Worm (Caenorhabditis elegans) whole organism, L2 larva: ENCODE measurements around the gene nhr-67.

Experiments
- aly-2 ChIP-seq: fragments of 150-350 bp; optimal IDR thresholded peaks from 2 replicates; lab custom pipeline; 2014; ENCODE audit warnings: missing biosample characterization, missing genetic modification characterization
- dmd-4 ChIP-seq: sonication (generic microtip); optimal IDR thresholded peaks from 2 replicates; lab custom pipeline; 2017; ENCODE audit warnings: missing biosample characterization, missing genetic modification characterization
- lin-39 ChIP-seq: fragments of 150-350 bp; optimal IDR thresholded peaks from 2 replicates; lab custom pipeline; 2014; ENCODE audit warnings: missing biosample characterization, missing genetic modification reagents, missing genetic modification characterization
- nhr-25 ChIP-seq: fragments of 150-350 bp; sonication (generic microtip); optimal IDR thresholded peaks from 3 replicates; lab custom pipeline; 2014; ENCODE audit warnings: missing biosample characterization, missing genetic modification characterization
- snpc-4 ChIP-seq: fragments of 150-350 bp; optimal IDR thresholded peaks from 2 replicates; lab custom pipeline; 2014; ENCODE audit warnings: missing biosample characterization, missing genetic modification characterization
- unc-62 ChIP-seq: fragments of 150-350 bp; optimal IDR thresholded peaks from 2 replicates; lab custom pipeline; 2014; ENCODE audit warnings: missing biosample characterization, missing genetic modification reagents, missing genetic modification characterization
- ztf-11 ChIP-seq: sonication (generic microtip); optimal IDR thresholded peaks from 2 replicates; lab custom pipeline; 2017; ENCODE audit warnings: missing biosample characterization, missing genetic modification characterization

DNA sequence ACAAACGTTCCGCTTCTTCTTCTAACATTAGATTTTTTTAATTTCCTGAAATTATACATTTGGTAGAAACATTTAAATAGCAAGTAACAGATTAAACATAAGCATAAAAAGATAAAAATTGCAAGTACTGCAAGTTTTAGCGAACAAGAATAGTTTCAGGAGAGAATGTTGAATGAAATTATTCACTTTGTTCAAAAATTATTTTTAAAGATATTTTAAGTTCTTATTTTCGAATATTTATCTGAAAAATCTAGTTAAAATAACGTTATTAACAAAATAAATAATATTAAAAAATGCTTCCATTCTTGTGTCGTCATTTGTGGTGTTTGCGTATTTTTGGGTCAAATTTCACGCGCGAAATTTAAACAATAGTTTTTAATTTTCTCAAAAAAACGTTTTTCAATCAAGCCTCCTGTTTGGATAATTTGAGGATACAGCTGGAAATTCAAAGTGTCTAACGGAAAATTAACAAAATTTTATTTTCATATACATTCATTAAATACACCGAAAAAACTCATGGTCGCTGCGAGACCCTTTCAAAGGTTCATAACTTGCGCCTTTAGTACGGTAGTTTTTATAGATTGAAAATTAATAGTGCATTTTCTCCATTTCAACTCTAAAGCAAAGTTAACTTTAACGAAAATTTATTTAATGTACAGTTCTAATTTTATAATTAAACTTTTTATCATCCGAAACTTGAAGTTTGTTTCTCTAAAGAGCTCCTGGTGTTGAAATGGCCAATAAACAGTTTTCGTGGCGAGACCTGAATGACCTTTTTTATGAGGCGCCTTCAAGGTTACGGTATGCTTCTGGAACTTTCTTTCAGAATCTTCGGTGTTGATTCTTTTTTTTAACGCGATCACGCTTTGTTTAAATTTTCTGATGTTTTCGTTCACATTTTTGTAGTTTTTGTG lies 27.0 kb upstream of the nhr-67 start, which contains the start of gene skih-2:
- no peak for TF ChIP-seq aly-2 (tag; lab: Kevin White, UChicago)
- no peak for TF ChIP-seq snpc-4 (tag; lab: Kevin White, UChicago)
- TF ChIP-seq unc-62 (GFP tag; lab: Kevin White, UChicago), result no peak
- TF ChIP-seq dmd-4 (tag; lab: Kevin White, UChicago), result no peak
- TF ChIP-seq ztf-11 (tag; lab: Kevin White, UChicago), result no peak
- no peak for TF ChIP-seq lin-39
- peak; percentile 5 for TF ChIP-seq nhr-25 (tag; lab: Kevin White, UChicago)
